Fruit fly (Drosophila melanogaster) whole organism, pupa: ENCODE measurements around the gene Hex-t2.

Source experiments
- CG10348 ChIP-seq: fragments of 200-800 bp; sonication (Bioruptor generic); IDR thresholded peaks from 2 replicates; pipeline ENCODE4 v1.3.6; 2022; ENCODE audit warnings: missing biosample characterization, missing genetic modification characterization
- CG12605 ChIP-seq: fragments of 200-800 bp; sonication (Bioruptor generic); IDR thresholded peaks from 2 replicates; pipeline ENCODE4 v1.3.6; 2022; ENCODE audit warnings: missing biosample characterization, missing genetic modification characterization
- CG13204 ChIP-seq: fragments of 200-800 bp; sonication (Bioruptor generic); optimal IDR thresholded peaks from 2 replicates; lab custom pipeline; 2018; ENCODE audit warnings: missing biosample characterization, mild to moderate bottlenecking, missing genetic modification characterization, moderate library complexity
- CG14655 ChIP-seq: fragments of 200-800 bp; sonication (Bioruptor generic); optimal IDR thresholded peaks from 3 replicates; lab custom pipeline; 2017; ENCODE audit warnings: mild to moderate bottlenecking, missing biosample characterization, missing genetic modification reagents, missing genetic modification characterization
- CG15710 ChIP-seq: fragments of 200-800 bp; sonication (Bioruptor generic); optimal IDR thresholded peaks from 2 replicates; lab custom pipeline; 2018; ENCODE audit warnings: missing biosample characterization, mild to moderate bottlenecking, missing genetic modification characterization, moderate library complexity
- CG17806 ChIP-seq: fragments of 200-800 bp; sonication (Bioruptor generic); optimal IDR thresholded peaks from 2 replicates; lab custom pipeline; 2018; ENCODE audit warnings: missing biosample characterization, mild to moderate bottlenecking, missing genetic modification characterization, moderate library complexity
- CG32121 ChIP-seq: fragments of 200-800 bp; sonication (Bioruptor generic); IDR thresholded peaks from 2 replicates; pipeline ENCODE4 v1.3.6; 2022; ENCODE audit warnings: missing biosample characterization, missing genetic modification characterization
- CG34367 ChIP-seq: fragments of 200-800 bp; sonication (Bioruptor generic); optimal IDR thresholded peaks from 2 replicates; lab custom pipeline; 2018; ENCODE audit warnings: missing biosample characterization, mild to moderate bottlenecking, missing genetic modification characterization
- CG4496 ChIP-seq: fragments of 200-800 bp; sonication (Bioruptor generic); IDR thresholded peaks from 3 replicates; pipeline ENCODE4 v1.3.6; 2022; ENCODE audit warnings: missing biosample characterization, missing genetic modification characterization
- CG8159 ChIP-seq: fragments of 200-800 bp; sonication (Bioruptor generic); optimal IDR thresholded peaks from 3 replicates; lab custom pipeline; 2018; ENCODE audit warnings: missing biosample characterization, mild to moderate bottlenecking, missing genetic modification characterization, moderate library complexity
- CG8301 ChIP-seq: fragments of 200-800 bp; sonication (Bioruptor generic); optimal IDR thresholded peaks from 2 replicates; lab custom pipeline; 2018; ENCODE audit warnings: missing biosample characterization, mild to moderate bottlenecking, missing genetic modification characterization
- CG9948 ChIP-seq: fragments of 200-800 bp; sonication (Bioruptor generic); optimal IDR thresholded peaks from 2 replicates; lab custom pipeline; 2018; ENCODE audit warnings: missing biosample characterization, mild to moderate bottlenecking, missing genetic modification characterization, moderate library complexity
- D1 ChIP-seq: fragments of 200-800 bp; sonication (Bioruptor generic); optimal IDR thresholded peaks from 2 replicates; lab custom pipeline; 2018; ENCODE audit warnings: missing biosample characterization, mild to moderate bottlenecking, missing genetic modification characterization, moderate library complexity
- EcR ChIP-seq: fragments of 200-800 bp; sonication (Bioruptor generic); optimal IDR thresholded peaks from 3 replicates; lab custom pipeline; 2019; ENCODE audit warnings: missing biosample characterization, missing genetic modification characterization, mild to moderate bottlenecking, moderate library complexity, missing genetic modification reagents
- Ets98B ChIP-seq: fragments of 200-800 bp; sonication (Bioruptor generic); IDR thresholded peaks from 2 replicates; pipeline ENCODE4 v1.3.6; 2022; ENCODE audit warnings: missing biosample characterization, missing genetic modification characterization
- Pif1A ChIP-seq: fragments of 200-800 bp; sonication (Bioruptor generic); optimal IDR thresholded peaks from 3 replicates; lab custom pipeline; 2016; ENCODE audit warnings: missing biosample characterization, missing genetic modification characterization
- Pif1B ChIP-seq: fragments of 200-800 bp; sonication (Bioruptor generic); optimal IDR thresholded peaks from 3 replicates; lab custom pipeline; 2016; ENCODE audit warnings: missing biosample characterization, missing genetic modification characterization
- Snoo ChIP-seq: fragments of 200-800 bp; sonication (Bioruptor generic); optimal IDR thresholded peaks from 3 replicates; lab custom pipeline; 2017; ENCODE audit warnings: missing biosample characterization, mild to moderate bottlenecking, missing genetic modification characterization, inconsistent platforms
- fd96Ca ChIP-seq: fragments of 200-800 bp; sonication (Bioruptor generic); IDR thresholded peaks from 3 replicates; pipeline ENCODE4 v1.3.6; 2022; ENCODE audit warnings: missing biosample characterization, missing genetic modification characterization
- gl ChIP-seq: fragments of 200-800 bp; sonication (Bioruptor generic); optimal IDR thresholded peaks from 2 replicates; lab custom pipeline; 2018; ENCODE audit warnings: missing biosample characterization, mild to moderate bottlenecking, missing genetic modification characterization
- rn ChIP-seq: fragments of 200-800 bp; sonication (Bioruptor generic); IDR thresholded peaks from 2 replicates; pipeline ENCODE4 v1.3.6; 2022; ENCODE audit warnings: missing biosample characterization, missing genetic modification characterization

The Hex-t2 gene

DNA sequence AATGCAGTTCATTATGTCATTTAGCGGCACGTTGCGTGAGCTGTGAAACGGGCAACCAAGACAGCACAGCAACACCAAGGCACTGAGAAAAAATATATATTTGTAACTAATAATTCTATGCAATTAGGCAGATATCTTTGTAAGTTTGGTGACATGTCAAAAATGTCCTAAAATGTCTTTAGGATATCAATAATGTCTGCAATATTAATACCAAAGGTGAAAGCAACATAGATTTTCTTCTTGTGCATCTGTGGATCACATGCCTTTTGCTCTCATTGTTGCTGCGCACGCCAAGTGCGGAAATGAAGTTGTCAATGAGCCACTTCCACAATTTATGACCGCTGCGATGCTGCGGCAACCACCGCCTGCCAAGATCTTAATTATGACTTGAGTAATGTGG lies 39.0 kb downstream of the Hex-t2 start:
- peak; percentile 81 for TF ChIP-seq CG8301 (tag; lab: Kevin White, UChicago)
- TF ChIP-seq rn (GFP tag; lab: Robert Waterston, UW) = peak; percentile 62; the same call in 1 of the 2 replicates
- peak; percentile 73 for TF ChIP-seq Ets98B (GFP tag; lab: Robert Waterston, UW)
- TF ChIP-seq CG14655 (GFP tag; lab: Kevin White, UChicago) = peak; percentile 81
- peak; percentile 60 for TF ChIP-seq CG32121 (GFP tag; lab: Robert Waterston, UW)
- TF ChIP-seq Pif1A (GFP tag; lab: Kevin White, UChicago) = peak; percentile 75
- TF ChIP-seq CG10348 (GFP tag; lab: Robert Waterston, UW) = no peak
- TF ChIP-seq CG9948 (tag; lab: Kevin White, UChicago) = peak; percentile 82
- TF ChIP-seq EcR = peak; percentile 22
- TF ChIP-seq CG15710 = peak; percentile 82
- TF ChIP-seq gl (tag; lab: Kevin White, UChicago) = peak; percentile 73
- TF ChIP-seq CG17806 (tag; lab: Kevin White, UChicago) = peak; percentile 87
- TF ChIP-seq CG34367 (tag; lab: Kevin White, UChicago) = peak; percentile 81
- TF ChIP-seq D1 (tag; lab: Kevin White, UChicago) = peak; percentile 46
- TF ChIP-seq fd96Ca (GFP tag; lab: Robert Waterston, UW) = peak; percentile 69; the same call in 2 of the 3 replicates
- peak; percentile 79 for TF ChIP-seq CG12605
- TF ChIP-seq CG13204 (GFP tag; lab: Kevin White, UChicago) = peak; percentile 65
- TF ChIP-seq CG8159 (tag; lab: Kevin White, UChicago) = peak; percentile 88
- peak; percentile 60 for TF ChIP-seq Pif1B (GFP tag; lab: Kevin White, UChicago)
- TF ChIP-seq CG4496 = peak; percentile 82
- TF ChIP-seq Snoo = peak; percentile 64

DNA sequence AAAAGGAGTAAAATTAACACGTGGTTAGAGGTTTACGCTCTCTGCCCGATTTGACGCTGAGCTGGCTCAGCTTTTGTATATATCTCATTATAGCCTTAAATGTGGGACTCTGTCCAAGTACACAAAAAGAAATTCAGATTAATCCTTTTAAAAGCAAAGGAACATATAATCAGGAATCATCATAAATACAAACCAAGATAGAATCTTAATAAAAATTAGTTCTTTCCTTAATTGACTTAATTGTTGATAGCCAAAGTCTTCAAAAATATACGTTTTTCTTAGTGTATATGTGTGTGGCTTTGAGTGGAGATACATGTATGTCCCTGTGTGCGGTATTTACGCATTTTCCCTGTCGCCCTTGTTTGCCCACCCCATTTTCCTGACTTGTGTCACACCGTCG lies 43.8 kb downstream of the Hex-t2 start:
- TF ChIP-seq CG8301 (tag; lab: Kevin White, UChicago) (peak; percentile 41), CG8159 (tag; lab: Kevin White, UChicago) (peak; percentile 61), Ets98B (GFP tag; lab: Robert Waterston, UW) (0 out of 2 replicates have a peak, but pooled peaks have one; percentile 10), CG9948 (tag; lab: Kevin White, UChicago) (peak; percentile 31), rn (GFP tag; lab: Robert Waterston, UW) (no peak), CG4496 (peak; percentile 52; the same call in 1 of the 3 replicates), CG15710 (peak; percentile 38), EcR (no peak), Pif1A (GFP tag; lab: Kevin White, UChicago) (peak; percentile 12), CG14655 (GFP tag; lab: Kevin White, UChicago) (peak; percentile 43), CG12605 (peak; percentile 37; the same call in 1 of the 2 replicates), D1 (tag; lab: Kevin White, UChicago) (no peak), CG17806 (tag; lab: Kevin White, UChicago) (peak; percentile 49)

DNA sequence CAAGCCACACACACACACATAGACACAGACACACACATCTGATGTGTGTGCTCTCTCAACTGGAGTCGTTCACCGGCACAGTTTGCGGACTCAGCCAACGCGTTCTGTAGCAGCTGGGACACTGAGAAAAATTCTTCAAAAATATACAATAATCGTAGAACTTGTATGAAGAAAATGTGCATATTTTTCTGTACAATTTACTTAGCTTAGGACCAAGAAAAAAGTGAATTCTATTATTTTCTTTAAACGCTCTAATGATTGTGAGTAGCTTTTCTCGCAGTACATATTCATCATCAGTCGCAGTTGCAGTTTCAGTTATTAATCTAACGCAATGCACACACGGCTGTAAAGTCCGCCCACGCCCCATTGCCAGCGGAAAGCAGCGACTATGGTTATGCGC lies 45.9 kb downstream of the Hex-t2 start:
- TF ChIP-seq CG15710 (peak; percentile 33), CG8159 (tag; lab: Kevin White, UChicago) (peak; percentile 69), CG9948 (tag; lab: Kevin White, UChicago) (peak; percentile 42), CG17806 (tag; lab: Kevin White, UChicago) (peak; percentile 62), CG12605 (peak; percentile 75), Pif1A (GFP tag; lab: Kevin White, UChicago) (no peak), CG10348 (GFP tag; lab: Robert Waterston, UW) (0 out of 2 replicates have a peak, but pooled peaks have one; percentile 34), D1 (tag; lab: Kevin White, UChicago) (no peak), EcR (peak; percentile 24), Snoo (no peak), fd96Ca (GFP tag; lab: Robert Waterston, UW) (peak; percentile 82), CG4496 (peak; percentile 91), CG13204 (GFP tag; lab: Kevin White, UChicago) (peak; percentile 32), CG8301 (tag; lab: Kevin White, UChicago) (peak; percentile 82), rn (GFP tag; lab: Robert Waterston, UW) (peak; percentile 62), CG34367 (tag; lab: Kevin White, UChicago) (no peak), gl (tag; lab: Kevin White, UChicago) (no peak), Ets98B (GFP tag; lab: Robert Waterston, UW) (peak; percentile 81), Pif1B (GFP tag; lab: Kevin White, UChicago) (no peak), CG32121 (GFP tag; lab: Robert Waterston, UW) (peak; percentile 88), CG14655 (GFP tag; lab: Kevin White, UChicago) (peak; percentile 81)

DNA sequence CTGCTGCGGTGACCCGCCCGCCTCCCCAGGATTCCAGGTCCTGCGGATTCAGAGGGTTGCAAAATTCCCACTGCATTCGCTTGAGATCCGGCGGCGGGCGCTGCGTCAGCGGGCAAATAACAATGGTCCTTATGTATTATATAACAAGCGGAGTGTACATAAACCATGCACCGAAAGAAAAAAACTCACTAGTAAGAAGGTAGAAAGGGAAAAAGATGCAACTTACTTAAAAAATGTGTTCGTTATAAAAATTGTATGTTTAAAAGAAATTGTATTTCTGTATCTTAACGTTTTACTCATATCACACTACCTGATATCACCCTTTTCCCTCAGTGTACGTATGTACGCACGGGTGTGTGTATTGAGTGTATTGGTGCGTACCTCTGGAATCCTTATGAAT lies 48.7 kb downstream of the Hex-t2 start:
- TF ChIP-seq EcR (no peak), CG8159 (tag; lab: Kevin White, UChicago) (peak; percentile 81), rn (GFP tag; lab: Robert Waterston, UW) (no peak), CG14655 (GFP tag; lab: Kevin White, UChicago) (peak; percentile 38), gl (tag; lab: Kevin White, UChicago) (peak; percentile 54), CG17806 (tag; lab: Kevin White, UChicago) (peak; percentile 58), CG8301 (tag; lab: Kevin White, UChicago) (peak; percentile 35), CG32121 (GFP tag; lab: Robert Waterston, UW) (no peak), Pif1B (GFP tag; lab: Kevin White, UChicago) (peak; percentile 37), Ets98B (GFP tag; lab: Robert Waterston, UW) (no peak), Snoo (peak; percentile 61), CG9948 (tag; lab: Kevin White, UChicago) (peak; percentile 68), CG13204 (GFP tag; lab: Kevin White, UChicago) (peak; percentile 65), CG34367 (tag; lab: Kevin White, UChicago) (peak; percentile 57), fd96Ca (GFP tag; lab: Robert Waterston, UW) (no peak), CG15710 (peak; percentile 76), Pif1A (GFP tag; lab: Kevin White, UChicago) (peak; percentile 61), D1 (tag; lab: Kevin White, UChicago) (no peak), CG4496 (peak; percentile 43; the same call in 1 of the 3 replicates), CG10348 (GFP tag; lab: Robert Waterston, UW) (no peak)

DNA sequence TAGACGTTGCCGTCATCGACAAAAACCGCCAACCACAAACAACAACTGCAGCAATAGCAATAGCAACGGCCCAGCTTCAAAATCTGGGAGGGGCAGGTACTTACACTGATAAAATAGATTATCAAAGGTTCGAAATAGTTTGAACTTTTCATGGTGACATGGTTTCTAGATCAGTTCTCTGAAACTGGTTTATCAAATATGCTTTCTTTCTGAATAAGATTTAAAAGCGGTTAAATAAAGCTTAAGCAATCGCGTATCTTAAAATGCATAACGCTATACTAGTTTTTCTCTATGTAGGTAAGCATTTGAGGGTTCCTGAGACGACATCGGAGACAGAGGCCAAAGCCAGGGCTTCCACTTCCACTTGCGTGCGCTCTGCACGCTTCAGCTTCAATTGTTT lies 49.9 kb downstream of the Hex-t2 start:
- TF ChIP-seq CG10348 (GFP tag; lab: Robert Waterston, UW) = no peak
- TF ChIP-seq rn (GFP tag; lab: Robert Waterston, UW) = peak; percentile 23; the same call in 1 of the 2 replicates
- TF ChIP-seq CG13204 (GFP tag; lab: Kevin White, UChicago) = no peak
- TF ChIP-seq CG4496 = peak; percentile 72; the same call in 2 of the 3 replicates
- TF ChIP-seq CG9948 (tag; lab: Kevin White, UChicago) = peak; percentile 60
- TF ChIP-seq fd96Ca (GFP tag; lab: Robert Waterston, UW) = peak; percentile 70; the same call in 2 of the 3 replicates
- no peak for TF ChIP-seq EcR
- TF ChIP-seq CG17806 (tag; lab: Kevin White, UChicago) = peak; percentile 59
- TF ChIP-seq Snoo = no peak
- TF ChIP-seq CG15710 = peak; percentile 36
- peak; percentile 23 for TF ChIP-seq CG34367 (tag; lab: Kevin White, UChicago)
- TF ChIP-seq D1 (tag; lab: Kevin White, UChicago) = no peak
- peak; percentile 32; the same call in 1 of the 2 replicates for TF ChIP-seq Ets98B (GFP tag; lab: Robert Waterston, UW)
- peak; percentile 13 for TF ChIP-seq Pif1B (GFP tag; lab: Kevin White, UChicago)
- TF ChIP-seq CG8159 (tag; lab: Kevin White, UChicago) = peak; percentile 58
- TF ChIP-seq CG14655 (GFP tag; lab: Kevin White, UChicago) = peak; percentile 75
- no peak for TF ChIP-seq CG12605
- TF ChIP-seq gl (tag; lab: Kevin White, UChicago) = peak; percentile 3
- peak; percentile 62 for TF ChIP-seq Pif1A (GFP tag; lab: Kevin White, UChicago)
- peak; percentile 62 for TF ChIP-seq CG32121 (GFP tag; lab: Robert Waterston, UW)
- peak; percentile 68 for TF ChIP-seq CG8301 (tag; lab: Kevin White, UChicago)
